Fruit fly (Drosophila melanogaster) whole organism, embryonic: ENCODE results near the gene CG11668.

ENCODE experiments used
- ATbp ChIP-seq: fragments of 200-800 bp; sonication (Bioruptor generic); optimal IDR thresholded peaks from 2 replicates; lab custom pipeline; 2017; ENCODE audit warnings: missing biosample characterization, mild to moderate bottlenecking, missing genetic modification characterization, missing genetic modification reagents
- CG10565 ChIP-seq: fragments of 200-800 bp; sonication (Bioruptor generic); optimal IDR thresholded peaks from 3 replicates; lab custom pipeline; 2016; ENCODE audit warnings: missing biosample characterization, mild to moderate bottlenecking, missing genetic modification characterization
- CG11504 ChIP-seq: fragments of 200-800 bp; sonication (Bioruptor generic); optimal IDR thresholded peaks from 3 replicates; lab custom pipeline; 2019; ENCODE audit warnings: missing biosample characterization, mild to moderate bottlenecking, missing genetic modification characterization, moderate library complexity
- CG1233 ChIP-seq: fragments of 200-800 bp; sonication (Bioruptor generic); optimal IDR thresholded peaks from 4 replicates; lab custom pipeline; 2018; ENCODE audit warnings: missing biosample characterization, mild to moderate bottlenecking, missing genetic modification characterization
- CG12744 ChIP-seq: fragments of 200-800 bp; sonication (Bioruptor generic); optimal IDR thresholded peaks from 2 replicates; lab custom pipeline; 2016; ENCODE audit warnings: missing biosample characterization, missing genetic modification characterization
- CG13894 ChIP-seq: fragments of 200-800 bp; sonication (Bioruptor generic); optimal IDR thresholded peaks from 3 replicates; lab custom pipeline; 2018; ENCODE audit warnings: missing biosample characterization, mild to moderate bottlenecking, missing genetic modification characterization, moderate library complexity
- CG15514 ChIP-seq: fragments of 200-800 bp; sonication (Bioruptor generic); optimal IDR thresholded peaks from 3 replicates; lab custom pipeline; 2017; ENCODE audit warnings: missing biosample characterization, missing genetic modification characterization, mild to moderate bottlenecking, moderate library complexity, missing genetic modification reagents
- CG16863 ChIP-seq: fragments of 200-800 bp; sonication (Bioruptor generic); optimal IDR thresholded peaks from 3 replicates; lab custom pipeline; 2016; ENCODE audit warnings: missing biosample characterization, missing genetic modification characterization
- CG17359 ChIP-seq: fragments of 200-800 bp; sonication (Bioruptor generic); optimal IDR thresholded peaks from 3 replicates; lab custom pipeline; 2018; ENCODE audit warnings: missing biosample characterization, mild to moderate bottlenecking, missing genetic modification characterization, moderate library complexity
- CG17912 ChIP-seq: fragments of 200-800 bp; sonication (Bioruptor generic); optimal IDR thresholded peaks from 2 replicates; lab custom pipeline; 2018; ENCODE audit warnings: missing biosample characterization, mild to moderate bottlenecking, missing genetic modification characterization
- CG18476 ChIP-seq: fragments of 200-800 bp; sonication (Bioruptor generic); optimal IDR thresholded peaks from 2 replicates; lab custom pipeline; 2016; ENCODE audit warnings: missing biosample characterization, mild to moderate bottlenecking, missing genetic modification characterization
- CG18599 ChIP-seq: fragments of 200-800 bp; sonication (Bioruptor generic); optimal IDR thresholded peaks from 3 replicates; lab custom pipeline; 2017; ENCODE audit warnings: missing biosample characterization, missing genetic modification characterization, mild to moderate bottlenecking, moderate library complexity, missing genetic modification reagents
- CG2116 ChIP-seq: fragments of 200-800 bp; sonication (Bioruptor generic); optimal IDR thresholded peaks from 3 replicates; lab custom pipeline; 2018; ENCODE audit warnings: missing biosample characterization, mild to moderate bottlenecking, missing genetic modification characterization
- CG2199 ChIP-seq: fragments of 200-800 bp; sonication (Bioruptor generic); IDR thresholded peaks from 3 replicates; pipeline ENCODE4 v1.3.6; 2022; ENCODE audit warnings: missing biosample characterization, missing genetic modification characterization
- CG2875 ChIP-seq: fragments of 200-800 bp; sonication (Bioruptor generic); optimal IDR thresholded peaks from 2 replicates; lab custom pipeline; 2017; ENCODE audit warnings: missing biosample characterization, mild to moderate bottlenecking, missing genetic modification characterization, missing genetic modification reagents
- CG30403 ChIP-seq: fragments of 200-800 bp; sonication (Bioruptor generic); optimal IDR thresholded peaks from 3 replicates; lab custom pipeline; 2016; ENCODE audit warnings: missing biosample characterization, missing genetic modification characterization
- CG32772 ChIP-seq: fragments of 200-800 bp; sonication (Bioruptor generic); IDR thresholded peaks from 2 replicates; pipeline ENCODE4 v1.3.6; 2022; ENCODE audit warnings: missing biosample characterization, missing genetic modification characterization
- CG7271 ChIP-seq: fragments of 200-800 bp; sonication (Bioruptor generic); optimal IDR thresholded peaks from 2 replicates; lab custom pipeline; 2018; ENCODE audit warnings: missing biosample characterization, mild to moderate bottlenecking, missing genetic modification characterization, moderate library complexity
- CG7963 ChIP-seq: fragments of 200-800 bp; sonication (Bioruptor generic); IDR thresholded peaks from 3 replicates; pipeline ENCODE4 v1.3.6; 2022; ENCODE audit warnings: missing biosample characterization, missing genetic modification characterization; ENCODE audit not compliant: partially characterized antibody
- Dip3 ChIP-seq: fragments of 200-800 bp; sonication (Bioruptor generic); optimal IDR thresholded peaks from 3 replicates; lab custom pipeline; 2016; ENCODE audit warnings: missing biosample characterization, missing genetic modification characterization
- E2f2 ChIP-seq: fragments of 200-800 bp; sonication (Bioruptor generic); IDR thresholded peaks from 2 replicates; pipeline ENCODE4 v1.3.6; 2022; ENCODE audit warnings: missing biosample characterization, missing genetic modification characterization
- Ets65A ChIP-seq: fragments of 200-800 bp; sonication (Bioruptor generic); peaks from one replicate; lab custom pipeline; 2016; ENCODE audit warnings: missing biosample characterization, missing genetic modification characterization
- Ets97D ChIP-seq: fragments of 200-800 bp; sonication (Bioruptor generic); optimal IDR thresholded peaks from 3 replicates; lab custom pipeline; 2016; ENCODE audit warnings: missing biosample characterization, missing genetic modification characterization
- HHEX ChIP-seq: fragments of 200-800 bp; sonication (Bioruptor generic); optimal IDR thresholded peaks from 3 replicates; lab custom pipeline; 2017; ENCODE audit warnings: missing biosample characterization, mild to moderate bottlenecking, missing genetic modification characterization, missing genetic modification reagents
- HLHmδ ChIP-seq: fragments of 200-800 bp; sonication (Bioruptor generic); optimal IDR thresholded peaks from 2 replicates; lab custom pipeline; 2018; ENCODE audit warnings: missing biosample characterization, mild to moderate bottlenecking, missing genetic modification characterization, moderate library complexity
- Hmr ChIP-seq: fragments of 200-800 bp; sonication (Bioruptor generic); optimal IDR thresholded peaks from 3 replicates; lab custom pipeline; 2017; ENCODE audit warnings: mild to moderate bottlenecking, missing biosample characterization, missing genetic modification reagents, missing genetic modification characterization
- Max ChIP-seq: fragments of 200-800 bp; sonication (Bioruptor generic); optimal IDR thresholded peaks from 2 replicates; lab custom pipeline; 2016; ENCODE audit warnings: missing biosample characterization, mild to moderate bottlenecking, missing genetic modification characterization
- Meics ChIP-seq: fragments of 200-800 bp; sonication (Bioruptor generic); optimal IDR thresholded peaks from 2 replicates; lab custom pipeline; 2017; ENCODE audit warnings: missing biosample characterization, mild to moderate bottlenecking, missing genetic modification characterization
- NFAT ChIP-seq: fragments of 200-800 bp; sonication (Bioruptor generic); IDR thresholded peaks from 2 replicates; pipeline ENCODE4 v1.3.6; 2022; ENCODE audit warnings: missing biosample characterization, missing genetic modification characterization
- ac ChIP-seq: fragments of 200-800 bp; sonication (Bioruptor generic); optimal IDR thresholded peaks from 3 replicates; lab custom pipeline; 2017; ENCODE audit warnings: missing biosample characterization, mild to moderate bottlenecking, missing genetic modification characterization
- bowl ChIP-seq: fragments of 200-800 bp; sonication (Bioruptor generic); IDR thresholded peaks from 2 replicates; pipeline ENCODE4 v1.3.6; 2022; ENCODE audit warnings: missing biosample characterization, missing genetic modification characterization
- ci ChIP-seq: fragments of 200-800 bp; sonication (Bioruptor generic); IDR thresholded peaks from 3 replicates; pipeline ENCODE4 v1.3.6; 2022; ENCODE audit warnings: missing biosample characterization, missing genetic modification characterization
- da ChIP-seq: fragments of 200-800 bp; sonication (Bioruptor generic); optimal IDR thresholded peaks from 2 replicates; lab custom pipeline; 2016; ENCODE audit warnings: missing biosample characterization, missing genetic modification characterization
- disco-r ChIP-seq: fragments of 200-800 bp; sonication (Bioruptor generic); optimal IDR thresholded peaks from 2 replicates; lab custom pipeline; 2016; ENCODE audit warnings: missing biosample characterization, missing genetic modification characterization
- esg ChIP-seq: fragments of 200-800 bp; sonication (Bioruptor generic); conservative IDR thresholded peaks from 2 replicates; pipeline ENCODE4 v1.3.6; 2022; ENCODE audit warnings: missing biosample characterization, missing genetic modification characterization
- gfzf ChIP-seq: fragments of 200-800 bp; sonication (Bioruptor generic); optimal IDR thresholded peaks from 2 replicates; lab custom pipeline; 2016; ENCODE audit warnings: missing biosample characterization, mild to moderate bottlenecking, missing genetic modification characterization, moderate library complexity
- hb ChIP-seq: fragments of 200-800 bp; sonication (Bioruptor generic); IDR thresholded peaks from 3 replicates; pipeline ENCODE4 v1.3.6; 2022; ENCODE audit warnings: missing biosample characterization, missing genetic modification characterization; ENCODE audit not compliant: partially characterized antibody
- hbn ChIP-seq: fragments of 200-800 bp; sonication (Bioruptor generic); IDR thresholded peaks from 2 replicates; pipeline ENCODE4 v1.3.6; 2022; ENCODE audit warnings: missing biosample characterization, missing genetic modification characterization; ENCODE audit not compliant: partially characterized antibody
- hkb ChIP-seq, 2 experiments: fragments of 200-800 bp in 1 of 2; fragments of >200 bp in 1 of 2; sonication (Bioruptor generic) in 1 of 2; IDR thresholded peaks in 1 of 2; optimal IDR thresholded peaks in 1 of 2; 2 replicates each; pipeline versions ENCODE4 v1.3.6 to Lab custom; 2017 to 2022; ENCODE audit warnings: missing biosample characterization in 1 of 2, missing genetic modification characterization in 1 of 2
- jumu ChIP-seq: fragments of 200-800 bp; sonication (Bioruptor generic); optimal IDR thresholded peaks from 3 replicates; lab custom pipeline; 2016; ENCODE audit warnings: missing biosample characterization, missing genetic modification characterization
- klu ChIP-seq: fragments of 200-800 bp; sonication (Bioruptor generic); IDR thresholded peaks from 2 replicates; pipeline ENCODE4 v1.3.6; 2022; ENCODE audit warnings: missing biosample characterization, missing genetic modification characterization
- nom ChIP-seq: fragments of 200-800 bp; sonication (Bioruptor generic); optimal IDR thresholded peaks from 2 replicates; lab custom pipeline; 2017; ENCODE audit warnings: missing biosample characterization, missing genetic modification characterization, mild to moderate bottlenecking, moderate library complexity, missing genetic modification reagents
- ro ChIP-seq: fragments of 200-800 bp; sonication (Bioruptor generic); IDR thresholded peaks from 2 replicates; pipeline ENCODE4 v1.3.6; 2022; ENCODE audit warnings: missing biosample characterization, missing genetic modification characterization
- shn ChIP-seq: fragments of 200-800 bp; sonication (Bioruptor generic); optimal IDR thresholded peaks from 3 replicates; lab custom pipeline; 2016; ENCODE audit warnings: missing biosample characterization, missing genetic modification characterization
- stc ChIP-seq: fragments of 200-800 bp; sonication (Bioruptor generic); IDR thresholded peaks from 2 replicates; pipeline ENCODE4 v1.3.6; 2022; ENCODE audit warnings: missing biosample characterization, missing genetic modification characterization
- tgo ChIP-seq: fragments of 200-800 bp; sonication (Bioruptor generic); IDR thresholded peaks from 3 replicates; pipeline ENCODE4 v1.3.6; 2022; ENCODE audit warnings: missing biosample characterization, missing genetic modification characterization
- ttk ChIP-seq: fragments of 200-800 bp; sonication (Bioruptor generic); IDR thresholded peaks from 2 replicates; pipeline ENCODE4 v2.1.2; 2022; ENCODE audit warnings: missing biosample characterization, missing genetic modification characterization
- vvl ChIP-seq: fragments of 200-800 bp; sonication (Bioruptor generic); IDR thresholded peaks from 2 replicates; pipeline ENCODE4 v1.3.6; 2022; ENCODE audit warnings: missing biosample characterization, missing genetic modification characterization
- wdn ChIP-seq: fragments of 200-800 bp; sonication (Bioruptor generic); IDR thresholded peaks from 2 replicates; pipeline ENCODE4 v1.3.6; 2022; ENCODE audit warnings: missing biosample characterization, missing genetic modification characterization

The CG11668 gene

dm6 chr3R:12997550-12998233 is 40.5 kb upstream of the CG11668 start, which contains the start of the genes CG17327, CG44194 and CG7518 (continued):
- TF ChIP-seq CG18599 (GFP tag; lab: Kevin White, UChicago) (no peak), ttk (GFP tag; lab: Robert Waterston, UW) (no peak), klu (no peak), Meics (GFP tag; lab: Kevin White, UChicago) (no peak), ATbp (GFP tag; lab: Kevin White, UChicago) (no peak), CG15514 (peak; percentile 42), CG12744 (GFP tag; lab: Kevin White, UChicago) (no peak), nom (GFP tag; lab: Kevin White, UChicago) (no peak), jumu (GFP tag; lab: Kevin White, UChicago) (no peak), hkb (optimal IDR thresholded peaks at IDR 0.05; lab: Kevin White, UChicago) (no peak), hkb (GFP tag; IDR thresholded peaks at IDR 0.05; lab: Robert Waterston, UW) (no peak), CG2116 (GFP tag; lab: Kevin White, UChicago) (peak; percentile 74), HHEX (GFP tag; lab: Kevin White, UChicago) (no peak), Max (GFP tag; lab: Kevin White, UChicago) (no peak), CG32772 (GFP tag; lab: Robert Waterston, UW) (no peak), HLHmδ (GFP tag; lab: Kevin White, UChicago) (no peak), CG11504 (tag; lab: Kevin White, UChicago) (no peak), stc (no peak), bowl (GFP tag; lab: Robert Waterston, UW) (no peak), Ets97D (GFP tag; lab: Kevin White, UChicago) (peak; percentile 62), CG2875 (GFP tag; lab: Kevin White, UChicago) (no peak), CG2199 (GFP tag; lab: Robert Waterston, UW) (no peak), ac (GFP tag; lab: Kevin White, UChicago) (no peak), disco-r (GFP tag; lab: Kevin White, UChicago) (no peak), CG30403 (GFP tag; lab: Kevin White, UChicago) (peak; percentile 47), Hmr (GFP tag; lab: Kevin White, UChicago) (no peak), da (GFP tag; lab: Kevin White, UChicago) (no peak), E2f2 (GFP tag; lab: Robert Waterston, UW) (peak; percentile 24; the same call in 1 of the 2 replicates), gfzf (GFP tag; lab: Kevin White, UChicago) (peak; percentile 93), CG13894 (tag; lab: Kevin White, UChicago) (no peak), shn (GFP tag; lab: Kevin White, UChicago) (no peak), CG17912 (GFP tag; lab: Kevin White, UChicago) (no peak), CG10565 (GFP tag; lab: Kevin White, UChicago) (no peak), CG7271 (tag; lab: Kevin White, UChicago) (no peak), hbn (no peak), CG16863 (GFP tag; lab: Kevin White, UChicago) (no peak), CG1233 (GFP tag; lab: Kevin White, UChicago) (no peak), vvl (GFP tag; lab: Robert Waterston, UW) (peak; percentile 21; the same call in 1 of the 2 replicates), wdn (GFP tag; lab: Robert Waterston, UW) (no peak), CG7963 (0 out of 3 replicates have a peak, but pooled peaks have one; percentile 48), Dip3 (GFP tag; lab: Kevin White, UChicago) (peak; percentile 22), Ets65A (no peak), ro (GFP tag; lab: Robert Waterston, UW) (no peak), tgo (no peak), hb (GFP tag; lab: Robert Waterston, UW) (no peak), NFAT (GFP tag; lab: Robert Waterston, UW) (peak; percentile 57), CG18476 (peak; percentile 6), ci (GFP tag; lab: Robert Waterston, UW) (no peak), CG17359 (tag; lab: Kevin White, UChicago) (no peak), esg (GFP tag; lab: Robert Waterston, UW) (no peak)
